Worm (Caenorhabditis elegans) whole organism, L4/young adult: ENCODE results near the gene sqst-5.

Experiments used
- W03F9.2 ChIP-seq: fragments of 150-350 bp; optimal IDR thresholded peaks from 2 replicates; lab custom pipeline; 2014; ENCODE audit warnings: missing biosample characterization, missing genetic modification characterization
- dao-5 ChIP-seq: sonication (generic microtip); optimal IDR thresholded peaks from 2 replicates; lab custom pipeline; 2016; ENCODE audit warnings: missing genotype, missing genetic modification characterization, moderate library complexity, missing compliant biosample characterization

- no peak for TF ChIP-seq W03F9.2
- TF ChIP-seq dao-5, result no peak
Observed at ce11 chrIII:187829-188228, 40.4 kb upstream of the sqst-5 start, which contains the start of gene mxl-2.
